Fruit fly (Drosophila melanogaster): Measurements from ENCODE around the gene MetRS-m.
A peak's percentile ranks its signal among the peaks of the same experiment; 100 is the strongest.

- TF ChIP-seq CG4496 (GFP tag; IDR thresholded peaks at IDR 0.05) (no peak), CG17806 (tag; optimal IDR thresholded peaks at IDR 0.05) (peak; percentile 95), CG10348 (GFP tag; IDR thresholded peaks at IDR 0.05) (no peak), rn (GFP tag; IDR thresholded peaks at IDR 0.05) (no peak), Snoo (tag; optimal IDR thresholded peaks at IDR 0.05) (peak; percentile 98), EcR (GFP tag; optimal IDR thresholded peaks at IDR 0.05) (peak; percentile 3), gl (tag; optimal IDR thresholded peaks at IDR 0.05) (peak; percentile 87), CG14655 (GFP tag; optimal IDR thresholded peaks at IDR 0.05) (peak; percentile 97), Pif1A (GFP tag; optimal IDR thresholded peaks at IDR 0.05) (peak; percentile 93)
Observed at dm6 chr3R:14283754-14284421, 24.1 kb upstream of the MetRS-m start.
